Worm (Caenorhabditis elegans): ENCODE results near the gene F38E11.9.

F38E11.9 gene

ce11 chrIV:9447209-9447608, 3.4 kb upstream of the F38E11.9 start, which contains the start of gene hsp-12.6:
TSS of gene hsp-12.6 (minus strand) at chrIV:9447228.
- no peak for TF ChIP-seq eor-1 (tag; optimal IDR thresholded peaks at IDR 0.05)

DNA sequence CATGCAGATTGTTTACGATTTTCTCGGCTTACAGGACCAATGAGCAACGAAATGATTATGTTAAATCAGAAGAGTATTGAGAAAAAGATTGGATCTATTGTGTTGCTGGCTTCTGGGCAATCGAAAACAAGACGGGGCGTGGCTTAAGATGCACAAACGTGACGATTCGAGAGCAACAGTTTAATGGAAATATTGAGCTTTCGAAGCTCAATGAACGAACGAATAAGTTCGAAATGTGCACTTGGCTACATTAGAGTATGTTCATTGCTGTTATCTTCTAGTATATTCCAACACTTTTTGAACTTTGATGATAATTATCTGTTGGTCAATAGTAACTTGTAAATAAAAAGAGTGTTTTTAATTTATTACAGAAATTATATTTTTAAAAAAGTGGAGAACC, 1.6 kb upstream of the F38E11.9 start, which contains the start of gene hsp-12.3:
Gene hsp-12.3, minus strand, starts transcription at position 101 of the 400 bp plus-strand sequence.
- TF ChIP-seq nhr-76 (tag; optimal IDR thresholded peaks at IDR 0.05): no peak
- no peak for TF ChIP-seq daf-12 (tag; optimal IDR thresholded peaks at IDR 0.05)
- no peak for TF ChIP-seq nhr-12 (tag; optimal IDR thresholded peaks at IDR 0.05)
- no peak for TF ChIP-seq jun-1 (tag; optimal IDR thresholded peaks at IDR 0.05)
- TF ChIP-seq unc-62 (GFP tag; optimal IDR thresholded peaks at IDR 0.05): no peak
- no peak for TF ChIP-seq ceh-16 (tag; optimal IDR thresholded peaks at IDR 0.05)
- TF ChIP-seq aly-2 (tag; optimal IDR thresholded peaks at IDR 0.05): no peak
- TF ChIP-seq nhr-237 (tag; optimal IDR thresholded peaks at IDR 0.05): no peak
- TF ChIP-seq ztf-4 (tag; optimal IDR thresholded peaks at IDR 0.05): no peak

- TF ChIP-seq nhr-67 (tag; optimal IDR thresholded peaks at IDR 0.05) (no peak), nfya-1 (tag; optimal IDR thresholded peaks at IDR 0.05; ENCODE audit: insufficient read depth) (peak; percentile 94), ceh-9 (tag; optimal IDR thresholded peaks at IDR 0.05) (no peak), ztf-4 (tag; optimal IDR thresholded peaks at IDR 0.05) (peak; percentile 80), nhr-28 (tag; optimal IDR thresholded peaks at IDR 0.05) (peak; percentile 2), aly-2 (tag; optimal IDR thresholded peaks at IDR 0.05) (peak; percentile 68), eor-1 (tag; optimal IDR thresholded peaks at IDR 0.05) (no peak), lin-39 (tag; optimal IDR thresholded peaks at IDR 0.05) (peak; percentile 93), nhr-43 (tag; optimal IDR thresholded peaks at IDR 0.05; ENCODE audit: poor library complexity, severe bottlenecking) (peak; percentile 89), fkh-10 (GFP tag; optimal IDR thresholded peaks at IDR 0.05) (peak; percentile 46), nhr-76 (tag; optimal IDR thresholded peaks at IDR 0.05) (peak; percentile 86), unc-62 (GFP tag; optimal IDR thresholded peaks at IDR 0.05) (peak; percentile 45), elt-3 (tag; optimal IDR thresholded peaks at IDR 0.05) (peak in 2 of 3 experiments; percentile 6 to 64), elt-1 (tag; optimal IDR thresholded peaks at IDR 0.05) (peak; percentile 52), fos-1 (tag; optimal IDR thresholded peaks at IDR 0.05) (peak; percentile 83), nhr-12 (tag; optimal IDR thresholded peaks at IDR 0.05) (no peak), R02D3.7 (tag; optimal IDR thresholded peaks at IDR 0.05) (peak; percentile 76), ama-1 (optimal IDR thresholded peaks at IDR 0.05) (peak; percentile 98), daf-12 (tag; optimal IDR thresholded peaks at IDR 0.05) (no peak), zag-1 (tag; optimal IDR thresholded peaks at IDR 0.05) (no peak), lin-15B (tag; optimal IDR thresholded peaks at IDR 0.05) (peak; percentile 88), mml-1 (tag; optimal IDR thresholded peaks at IDR 0.05) (no peak), ceh-16 (tag; optimal IDR thresholded peaks at IDR 0.05) (peak; percentile 52), ztf-11 (tag; optimal IDR thresholded peaks at IDR 0.05) (no peak), sea-2 (GFP tag; optimal IDR thresholded peaks at IDR 0.05) (no peak), tbx-2 (tag; optimal IDR thresholded peaks at IDR 0.05) (peak; percentile 78), egl-27 (tag; optimal IDR thresholded peaks at IDR 0.05) (peak; percentile 82), elt-2 (tag; optimal IDR thresholded peaks at IDR 0.05) (peak; percentile 83), nhr-11 (tag; optimal IDR thresholded peaks at IDR 0.05) (peak; percentile 9), ceh-82 (tag; optimal IDR thresholded peaks at IDR 0.05) (peak; percentile 81), nhr-237 (tag; optimal IDR thresholded peaks at IDR 0.05) (no peak), nhr-23 (tag; optimal IDR thresholded peaks at IDR 0.05) (peak; percentile 91), pqm-1 (tag; optimal IDR thresholded peaks at IDR 0.05) (peak; percentile 93), fkh-2 (tag; optimal IDR thresholded peaks at IDR 0.05) (peak; percentile 66), hmg-11 (tag; optimal IDR thresholded peaks at IDR 0.05) (peak; percentile 95), jun-1 (tag; optimal IDR thresholded peaks at IDR 0.05) (peak; percentile 91), mdl-1 (tag; optimal IDR thresholded peaks at IDR 0.05) (peak; percentile 63), lsy-12 (tag; optimal IDR thresholded peaks at IDR 0.05) (peak; percentile 91), snpc-4 (tag; optimal IDR thresholded peaks at IDR 0.05) (peak; percentile 100), egl-5 (tag; optimal IDR thresholded peaks at IDR 0.05) (peak; percentile 65), ceh-28 (tag; optimal IDR thresholded peaks at IDR 0.05) (peak; percentile 83), ZK546.5 (tag; optimal IDR thresholded peaks at IDR 0.05) (no peak), nhr-25 (tag; optimal IDR thresholded peaks at IDR 0.05) (peak; percentile 97), nhr-77 (tag; optimal IDR thresholded peaks at IDR 0.05) (peak; percentile 84), unc-39 (tag; optimal IDR thresholded peaks at IDR 0.05) (no peak), skn-1 (tag; optimal IDR thresholded peaks at IDR 0.05) (peak; percentile 54), pha-4 (tag; optimal IDR thresholded peaks at IDR 0.05) (peak; percentile 98)
Measured at ce11 chrIV:9444417-9445026, 682 bp upstream of the F38E11.9 start.
